Worm (Caenorhabditis elegans) whole organism, L4 larva: Measurements from ENCODE around the gene T14A8.2.
A peak's percentile ranks its signal among the peaks of the same experiment; 100 is the strongest.

Experiments used
- F10B5.3 ChIP-seq: sonication (generic microtip); optimal IDR thresholded peaks from 2 replicates; lab custom pipeline; 2016; ENCODE audit warnings: mild to moderate bottlenecking, missing genetic modification characterization, missing compliant biosample characterization
- F44E2.7 ChIP-seq: fragments of 200-800 bp; sonication (Bioruptor generic); IDR thresholded peaks from 2 replicates; pipeline ENCODE4 v2.1.2; 2022; ENCODE audit warnings: missing genetic modification characterization, missing compliant biosample characterization
- T20F7.1 ChIP-seq: fragments of 200-800 bp; sonication (Bioruptor generic); optimal IDR thresholded peaks from 2 replicates; lab custom pipeline; 2018; ENCODE audit warnings: mild to moderate bottlenecking, missing genetic modification characterization, missing compliant biosample characterization
- T26A8.4 ChIP-seq: fragments of 200-800 bp; sonication (Bioruptor generic); IDR thresholded peaks from 2 replicates; pipeline ENCODE4 v1.3.6; 2022; ENCODE audit warnings: missing genetic modification characterization, missing compliant biosample characterization
- Y75B8A.6 ChIP-seq: fragments of 200-800 bp; sonication (Bioruptor generic); IDR thresholded peaks from 2 replicates; pipeline ENCODE4 v1.3.6; 2022; ENCODE audit warnings: missing genetic modification reagents, missing genetic modification characterization, missing compliant biosample characterization
- ama-1 ChIP-seq: fragments of 150-350 bp; optimal IDR thresholded peaks from 2 replicates; lab custom pipeline; 2014; ENCODE audit warnings: inconsistent platforms, mixed read lengths
- arid-1 ChIP-seq: fragments of 200-800 bp; sonication (Bioruptor generic); conservative IDR thresholded peaks from 2 replicates; pipeline ENCODE4 v1.3.6; 2022; ENCODE audit warnings: missing genetic modification reagents, missing genetic modification characterization, missing compliant biosample characterization
- attf-4 ChIP-seq: sonication (generic microtip); optimal IDR thresholded peaks from 3 replicates; lab custom pipeline; 2017; ENCODE audit warnings: missing biosample characterization, missing genetic modification characterization
- ceh-28 ChIP-seq: fragments of 150-350 bp; optimal IDR thresholded peaks from 2 replicates; lab custom pipeline; 2014; ENCODE audit warnings: missing biosample characterization, missing genetic modification reagents, missing genetic modification characterization
- ceh-62 ChIP-seq: sonication (generic microtip); optimal IDR thresholded peaks from 2 replicates; lab custom pipeline; 2017; ENCODE audit warnings: missing biosample characterization, missing genetic modification characterization
- cey-2 ChIP-seq: sonication (generic microtip); optimal IDR thresholded peaks from 3 replicates; lab custom pipeline; 2017; ENCODE audit warnings: missing genetic modification characterization, mild to moderate bottlenecking, missing compliant biosample characterization, antibody characterized with exemption, borderline replicate concordance; ENCODE audit not compliant: insufficient read depth
- ctbp-1 ChIP-seq: fragments of 200-800 bp; sonication (Bioruptor generic); IDR thresholded peaks from 2 replicates; pipeline ENCODE4 v1.3.6; 2022; ENCODE audit warnings: missing genetic modification reagents, missing genetic modification characterization, missing compliant biosample characterization
- daf-12 ChIP-seq: fragments of 150-350 bp; optimal IDR thresholded peaks from 2 replicates; lab custom pipeline; 2014; ENCODE audit warnings: missing biosample characterization, missing genetic modification reagents, missing genetic modification characterization
- daf-19 ChIP-seq: fragments of 200-800 bp; sonication (Bioruptor generic); conservative IDR thresholded peaks from 2 replicates; pipeline ENCODE4 v1.3.6; 2022; ENCODE audit warnings: missing genetic modification characterization, missing compliant biosample characterization
- daf-8 ChIP-seq: fragments of 200-800 bp; sonication (Bioruptor generic); IDR thresholded peaks from 2 replicates; pipeline ENCODE4 v1.3.6; 2022; ENCODE audit warnings: missing genetic modification characterization, missing compliant biosample characterization
- dpl-1 ChIP-seq: fragments of 150-350 bp; optimal IDR thresholded peaks from 2 replicates; lab custom pipeline; 2014; ENCODE audit warnings: missing biosample characterization, missing genetic modification reagents, missing genetic modification characterization
- egl-43 ChIP-seq: fragments of 200-800 bp; sonication (Bioruptor generic); IDR thresholded peaks from 2 replicates; pipeline ENCODE4 v1.3.6; 2022; ENCODE audit warnings: missing genetic modification reagents, missing genetic modification characterization, missing compliant biosample characterization
- fos-1 ChIP-seq: fragments of 150-350 bp; optimal IDR thresholded peaks from 2 replicates; lab custom pipeline; 2014; ENCODE audit warnings: missing biosample characterization, missing genetic modification characterization
- hlh-11 ChIP-seq: fragments of 200-800 bp; sonication (Bioruptor generic); optimal IDR thresholded peaks from 2 replicates; lab custom pipeline; 2018; ENCODE audit warnings: mild to moderate bottlenecking, missing genetic modification characterization, missing compliant biosample characterization
- hlh-30 ChIP-seq: sonication (generic microtip); optimal IDR thresholded peaks from 2 replicates; lab custom pipeline; 2017; ENCODE audit warnings: antibody characterized with exemption, mild to moderate bottlenecking, missing genetic modification characterization, missing compliant biosample characterization; ENCODE audit not compliant: insufficient read depth
- hmg-1.1 ChIP-seq: fragments of 200-800 bp; sonication (Bioruptor generic); IDR thresholded peaks from 2 replicates; pipeline ENCODE4 v1.3.6; 2022; ENCODE audit warnings: missing genetic modification reagents, missing genetic modification characterization, missing compliant biosample characterization
- jun-1 ChIP-seq: fragments of 150-350 bp; optimal IDR thresholded peaks from 2 replicates; lab custom pipeline; 2014; ENCODE audit warnings: missing biosample characterization, missing genetic modification reagents, missing genetic modification characterization
- lin-13 ChIP-seq: fragments of 150-350 bp; optimal IDR thresholded peaks from 2 replicates; lab custom pipeline; 2014; ENCODE audit warnings: missing biosample characterization, missing genetic modification reagents, missing genetic modification characterization
- lin-29 ChIP-seq: fragments of 200-800 bp; sonication (Bioruptor generic); IDR thresholded peaks from 2 replicates; pipeline ENCODE4 v1.3.6; 2022; ENCODE audit warnings: missing genetic modification reagents, missing genetic modification characterization, missing compliant biosample characterization
- lin-39 ChIP-seq: fragments of 150-350 bp; optimal IDR thresholded peaks from 2 replicates; lab custom pipeline; 2014; ENCODE audit warnings: missing biosample characterization, missing genetic modification reagents, missing genetic modification characterization
- lsy-2 ChIP-seq, 2 experiments: fragments of 150-350 bp in 1 of 2; sonication (generic microtip) in 1 of 2; optimal IDR thresholded peaks; 2 replicates each; lab custom pipeline; 2014 to 2017; ENCODE audit warnings: missing biosample characterization in 2 of 2, missing genetic modification characterization in 2 of 2
- madf-5 ChIP-seq, 2 experiments: fragments of 200-800 bp; sonication (Bioruptor generic); IDR thresholded peaks; 2 replicates each; pipeline ENCODE4 v1.3.6; 2022; ENCODE audit warnings: missing compliant biosample characterization in 2 of 2, missing genetic modification characterization in 2 of 2
- madf-9 ChIP-seq: fragments of 200-800 bp; sonication (Bioruptor generic); conservative IDR thresholded peaks from 2 replicates; pipeline ENCODE4 v1.3.6; 2022; ENCODE audit warnings: missing genetic modification reagents, missing genetic modification characterization, missing compliant biosample characterization
- mdl-1 ChIP-seq, 2 experiments: fragments of 150-350 bp in 1 of 2; sonication (generic microtip) in 1 of 2; optimal IDR thresholded peaks; 2 replicates each; lab custom pipeline; 2014 to 2017; ENCODE audit warnings: missing biosample characterization in 2 of 2, missing genetic modification characterization in 2 of 2
- mdt-29 ChIP-seq: fragments of 200-800 bp; sonication (Bioruptor generic); IDR thresholded peaks from 2 replicates; pipeline ENCODE4 v1.3.6; 2022; ENCODE audit warnings: missing genetic modification reagents, missing genetic modification characterization, missing compliant biosample characterization
- mes-2 ChIP-seq: sonication (generic microtip); optimal IDR thresholded peaks from 2 replicates; lab custom pipeline; 2016; ENCODE audit warnings: missing genotype, mild to moderate bottlenecking, missing genetic modification characterization, missing compliant biosample characterization; ENCODE audit not compliant: poor library complexity, severe bottlenecking
- mxl-2 ChIP-seq: fragments of 200-800 bp; sonication (Bioruptor generic); conservative IDR thresholded peaks from 2 replicates; pipeline ENCODE4 v1.3.6; 2022; ENCODE audit warnings: missing genetic modification reagents, missing genetic modification characterization, missing compliant biosample characterization
- nhr-10 ChIP-seq: fragments of 150-350 bp; optimal IDR thresholded peaks from 2 replicates; lab custom pipeline; 2014; ENCODE audit warnings: missing biosample characterization, missing genetic modification characterization
- nhr-102 ChIP-seq: sonication (generic microtip); optimal IDR thresholded peaks from 2 replicates; lab custom pipeline; 2016; ENCODE audit warnings: mild to moderate bottlenecking, missing genetic modification characterization, moderate library complexity, missing compliant biosample characterization
- nhr-111 ChIP-seq: fragments of 200-800 bp; sonication (Bioruptor generic); optimal IDR thresholded peaks from 2 replicates; lab custom pipeline; 2018; ENCODE audit warnings: mild to moderate bottlenecking, missing genetic modification characterization, missing compliant biosample characterization
- nhr-25 ChIP-seq: sonication (generic microtip); optimal IDR thresholded peaks from 2 replicates; lab custom pipeline; 2017; ENCODE audit warnings: missing genetic modification characterization, mild to moderate bottlenecking, missing compliant biosample characterization, antibody characterized with exemption, moderate library complexity, borderline replicate concordance; ENCODE audit not compliant: insufficient read depth
- pha-4 ChIP-seq, 2 experiments: fragments of 150-350 bp in 1 of 2; fragments of 200-800 bp in 1 of 2; sonication (Bioruptor generic) in 1 of 2; IDR thresholded peaks in 1 of 2; optimal IDR thresholded peaks in 1 of 2; 2 replicates each; pipeline versions ENCODE4 v1.3.6 to Lab custom; 2014 to 2022; ENCODE audit warnings: missing genetic modification characterization in 2 of 2, missing genetic modification reagents in 2 of 2, missing biosample characterization in 1 of 2, missing compliant biosample characterization in 1 of 2
- pqm-1 ChIP-seq: sonication (generic microtip); optimal IDR thresholded peaks from 2 replicates; lab custom pipeline; 2017; ENCODE audit warnings: missing biosample characterization, missing genetic modification characterization
- set-16 ChIP-seq: fragments of 200-800 bp; sonication (Bioruptor generic); IDR thresholded peaks from 2 replicates; pipeline ENCODE4 v1.3.6; 2022; ENCODE audit warnings: missing genetic modification reagents, missing genetic modification characterization, missing compliant biosample characterization
- snpc-1.2 ChIP-seq: fragments of 200-800 bp; sonication (Bioruptor generic); IDR thresholded peaks from 2 replicates; pipeline ENCODE4 v1.3.6; 2022; ENCODE audit warnings: missing genetic modification reagents, missing genetic modification characterization, missing compliant biosample characterization
- unc-39 ChIP-seq: sonication (generic microtip); optimal IDR thresholded peaks from 2 replicates; lab custom pipeline; 2017; ENCODE audit warnings: missing biosample characterization, missing genetic modification characterization
- unc-62 ChIP-seq, 3 experiments: fragments of 150-350 bp in 1 of 3; sonication (generic microtip); optimal IDR thresholded peaks in 2 of 3; peaks in 1 of 3; 1 replicate in 1 of 3; 2 replicates in 2 of 3; lab custom pipeline; 2014 to 2017; ENCODE audit warnings: missing biosample characterization in 3 of 3, missing genetic modification characterization in 3 of 3, missing genetic modification reagents in 3 of 3, missing genotype in 1 of 3
- zag-1 ChIP-seq: fragments of 150-350 bp; optimal IDR thresholded peaks from 2 replicates; lab custom pipeline; 2014; ENCODE audit warnings: missing biosample characterization, missing genetic modification characterization
- zfp-3 ChIP-seq: fragments of 200-800 bp; sonication (Bioruptor generic); conservative IDR thresholded peaks from 2 replicates; pipeline ENCODE4 v1.3.6; 2022; ENCODE audit warnings: missing genetic modification reagents, missing genetic modification characterization, missing compliant biosample characterization
- zip-11 ChIP-seq: fragments of 200-800 bp; sonication (Bioruptor generic); IDR thresholded peaks from 2 replicates; pipeline ENCODE4 v1.3.6; 2022; ENCODE audit warnings: missing genetic modification characterization, missing compliant biosample characterization
- ztf-11 ChIP-seq: fragments of 150-350 bp; optimal IDR thresholded peaks from 2 replicates; lab custom pipeline; 2014; ENCODE audit warnings: missing biosample characterization, missing genetic modification characterization

T14A8.2 gene

ce11 chrIV:7790151-7790691 is 32.2 kb downstream of the T14A8.2 start (continued):
- TF ChIP-seq nhr-25 (tag; lab: Kevin White, UChicago) (no peak), jun-1 (tag; lab: Kevin White, UChicago) (no peak)

- no peak for TF ChIP-seq F44E2.7
- TF ChIP-seq lsy-2 (tag; optimal IDR thresholded peaks at IDR 0.05; lab: Kevin White, UChicago): peak; percentile 30 to 83
- TF ChIP-seq pha-4 (GFP tag; IDR thresholded peaks at IDR 0.05; lab: Robert Waterston, UW): peak; percentile 71; the same call in 1 of the 2 replicates
- TF ChIP-seq pha-4 (tag; optimal IDR thresholded peaks at IDR 0.05; lab: Kevin White, UChicago): peak; percentile 49
- no peak for TF ChIP-seq lin-39 (tag; lab: Kevin White, UChicago)
- TF ChIP-seq ceh-62 (tag; lab: Kevin White, UChicago): no peak
- TF ChIP-seq Y75B8A.6 (GFP tag; lab: Robert Waterston, UW): no peak
- TF ChIP-seq dpl-1 (GFP tag; lab: Kevin White, UChicago): no peak
- no peak for TF ChIP-seq zip-11 (GFP tag; lab: Robert Waterston, UW)
- no peak for TF ChIP-seq zag-1 (tag; lab: Kevin White, UChicago)
- peak in 1 of 2 experiments; percentile 12 for TF ChIP-seq unc-62 (GFP tag; optimal IDR thresholded peaks at IDR 0.05 in 1 of 2; lab: Kevin White, UChicago)
- no peak for TF ChIP-seq unc-62 (tag; optimal IDR thresholded peaks at IDR 0.05; lab: Kevin White, UChicago)
- no peak for TF ChIP-seq ztf-11 (tag; lab: Kevin White, UChicago)
- TF ChIP-seq attf-4: no peak
- peak; percentile 2 for TF ChIP-seq lin-13
- peak; percentile 22; the same call in 1 of the 2 replicates for TF ChIP-seq ctbp-1 (GFP tag; lab: Robert Waterston, UW)
- no peak for TF ChIP-seq F10B5.3 (tag; lab: Kevin White, UChicago)
- peak; percentile 35 for TF ChIP-seq nhr-102 (tag; lab: Kevin White, UChicago)
- TF ChIP-seq daf-19 (GFP tag; lab: Robert Waterston, UW): no peak
- peak; percentile 63; the same call in 1 of the 2 replicates for TF ChIP-seq hmg-1.1 (GFP tag; lab: Robert Waterston, UW)
- TF ChIP-seq T26A8.4 (GFP tag; lab: Robert Waterston, UW): peak; percentile 69
- no peak for TF ChIP-seq ceh-28 (tag; lab: Kevin White, UChicago)
- TF ChIP-seq zfp-3: peak; percentile 53
- TF ChIP-seq madf-5 (GFP tag; IDR thresholded peaks at IDR 0.05; lab: Robert Waterston, UW): peak in 1 of 2 experiments; percentile 76; a peak in 2 of 4 replicates
- no peak for TF ChIP-seq daf-12
- TF ChIP-seq madf-9 (GFP tag; lab: Robert Waterston, UW): no peak
- peak; percentile 97 for TF ChIP-seq ama-1 (lab: Kevin White, UChicago)
- 0 out of 2 replicates have a peak, but pooled peaks have one; percentile 27 for TF ChIP-seq egl-43
- no peak for TF ChIP-seq pqm-1 (tag; lab: Kevin White, UChicago)
- TF ChIP-seq nhr-111 (GFP tag; lab: Kevin White, UChicago): peak; percentile 40
- no peak for TF ChIP-seq cey-2 (tag; lab: Kevin White, UChicago)
- TF ChIP-seq T20F7.1 (GFP tag; lab: Kevin White, UChicago): peak; percentile 69
- TF ChIP-seq set-16: no peak
- TF ChIP-seq unc-39 (tag; lab: Kevin White, UChicago): no peak
- 0 out of 2 replicates have a peak, but pooled peaks have one; percentile 23 for TF ChIP-seq lin-29 (GFP tag; lab: Robert Waterston, UW)
- TF ChIP-seq nhr-10: peak; percentile 15
- peak; percentile 41 to 88 for TF ChIP-seq mdl-1 (tag; optimal IDR thresholded peaks at IDR 0.05; lab: Kevin White, UChicago)
- TF ChIP-seq mxl-2 (GFP tag; lab: Robert Waterston, UW): peak; percentile 46; the same call in 1 of the 2 replicates
- peak; percentile 81 for TF ChIP-seq hlh-30 (tag; lab: Kevin White, UChicago)
- TF ChIP-seq mdt-29: no peak
- TF ChIP-seq hlh-11 (tag; lab: Kevin White, UChicago): peak; percentile 67
- TF ChIP-seq arid-1 (GFP tag; lab: Robert Waterston, UW): peak; percentile 65; the same call in 1 of the 2 replicates
- TF ChIP-seq mes-2 (tag; lab: Kevin White, UChicago): peak; percentile 52
- TF ChIP-seq daf-8 (GFP tag; lab: Robert Waterston, UW): no peak
- peak; percentile 30; the same call in 1 of the 2 replicates for TF ChIP-seq snpc-1.2
- TF ChIP-seq fos-1 (tag; lab: Kevin White, UChicago): no peak
Observed at ce11 chrIV:7789521-7789949, 32.9 kb downstream of the T14A8.2 start, which contains the start of gene imp-3. Gene imp-3 (minus strand): TSS chrIV:7789613.
